Worm (Caenorhabditis elegans): ENCODE results near the gene urb-1.

DNA sequence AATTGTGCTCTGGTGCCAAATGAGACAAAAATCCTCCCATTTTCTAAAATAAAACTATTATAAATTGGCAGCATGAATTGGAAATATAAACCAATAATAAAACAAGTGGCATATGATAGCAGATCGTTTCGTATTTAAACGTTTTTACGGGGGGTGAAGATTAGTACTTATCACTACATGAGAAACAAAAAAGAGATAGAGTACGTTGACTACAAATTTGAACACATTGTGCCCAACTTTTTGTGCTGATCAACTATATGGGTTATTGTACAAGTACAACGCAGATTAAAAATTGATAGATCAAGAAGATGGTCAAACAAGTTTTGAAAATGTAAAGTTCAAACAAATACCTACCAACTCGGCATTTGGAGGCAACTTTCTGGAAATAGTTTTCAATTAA lies 55.5 kb downstream of the urb-1 start:
- no peak for TF ChIP-seq hmbx-1 (tag; optimal IDR thresholded peaks at IDR 0.05)
- no peak for TF ChIP-seq ceh-13 (GFP tag; optimal IDR thresholded peaks at IDR 0.05)
- TF ChIP-seq tbx-37 (GFP tag; conservative IDR thresholded peaks at IDR 0.05): no peak
- no peak for TF ChIP-seq ama-1 (optimal IDR thresholded peaks at IDR 0.05)
- TF ChIP-seq pes-1 (GFP tag; IDR thresholded peaks at IDR 0.05): no peak
- TF ChIP-seq tbx-11 (GFP tag; IDR thresholded peaks at IDR 0.05): no peak
- no peak for TF ChIP-seq aly-1 (tag; optimal IDR thresholded peaks at IDR 0.05)
- TF ChIP-seq flt-1 (GFP tag; IDR thresholded peaks at IDR 0.05): no peak
- TF ChIP-seq hmg-4 (GFP tag; optimal IDR thresholded peaks at IDR 0.05): no peak

Data from whole organism, early embryonic.